Worm (Caenorhabditis elegans): ENCODE results near the gene slc-28.2.

Gene slc-28.2

ce11 chrV:3455135-3455747 is 4.8 kb upstream of the slc-28.2 start (continued):
- TF ChIP-seq dpff-1 (tag; optimal IDR thresholded peaks at IDR 0.05) (no peak), tlf-1 (GFP tag; optimal IDR thresholded peaks at IDR 0.05) (no peak), B0019.2 (GFP tag; conservative IDR thresholded peaks at IDR 0.05) (no peak), xnd-1 (tag; optimal IDR thresholded peaks at IDR 0.05) (no peak), snpc-3.4 (tag; optimal IDR thresholded peaks at IDR 0.05) (peak; percentile 37), ceh-27 (GFP tag; optimal IDR thresholded peaks at IDR 0.05) (no peak), B0261.1 (tag; optimal IDR thresholded peaks at IDR 0.05) (peak; percentile 64), ztf-6 (GFP tag; IDR thresholded peaks at IDR 0.05) (no peak), ztf-18 (tag; optimal IDR thresholded peaks at IDR 0.05) (no peak), ztf-28 (GFP tag; IDR thresholded peaks at IDR 0.05) (no peak), Y53G8AR.9 (GFP tag; conservative IDR thresholded peaks at IDR 0.05) (no peak), repo-1 (tag; optimal IDR thresholded peaks at IDR 0.05) (no peak), ztf-25 (GFP tag; IDR thresholded peaks at IDR 0.05) (no peak), attf-3 (GFP tag; conservative IDR thresholded peaks at IDR 0.05) (no peak), ceh-91 (GFP tag; IDR thresholded peaks at IDR 0.05) (no peak), somi-1 (GFP tag; optimal IDR thresholded peaks at IDR 0.05) (no peak), mxl-1 (tag; optimal IDR thresholded peaks at IDR 0.05) (peak; percentile 44), F52B5.7 (tag; optimal IDR thresholded peaks at IDR 0.05) (no peak), dpl-1 (GFP tag; optimal IDR thresholded peaks at IDR 0.05) (no peak), ceh-100 (GFP tag; IDR thresholded peaks at IDR 0.05) (no peak), lsl-1 (GFP tag; optimal IDR thresholded peaks at IDR 0.05) (no peak), nfya-2 (GFP tag; IDR thresholded peaks at IDR 0.05) (no peak), ceh-58 (GFP tag; IDR thresholded peaks at IDR 0.05) (no peak), lsy-27 (tag; optimal IDR thresholded peaks at IDR 0.05; ENCODE audit: borderline replicate concordance, insufficient read depth) (no peak), F10E7.11 (tag; optimal IDR thresholded peaks at IDR 0.05) (no peak), ama-1 (optimal IDR thresholded peaks at IDR 0.05) (no peak), ama-1 (GFP tag; optimal IDR thresholded peaks at IDR 0.05) (peak in 1 of 2 experiments; percentile 40), F39B2.1 (GFP tag; IDR thresholded peaks at IDR 0.05) (no peak), nhr-90 (tag; optimal IDR thresholded peaks at IDR 0.05) (peak; percentile 53), Y56A3A.18 (GFP tag; IDR thresholded peaks at IDR 0.05) (0 out of 2 replicates have a peak, but pooled peaks have one; percentile 21), snpc-4 (GFP tag; optimal IDR thresholded peaks at IDR 0.05) (no peak), snpc-4 (tag; optimal IDR thresholded peaks at IDR 0.05) (peak in 1 of 4 experiments; percentile 7), aptf-2 (GFP tag; conservative IDR thresholded peaks at IDR 0.05) (no peak), C06A6.2 (GFP tag; conservative IDR thresholded peaks at IDR 0.05) (no peak), unc-62 (GFP tag; optimal IDR thresholded peaks at IDR 0.05) (no peak), rcor-1 (GFP tag; IDR thresholded peaks at IDR 0.05) (no peak), madf-6 (GFP tag; IDR thresholded peaks at IDR 0.05) (no peak), Y95B8A.8 (GFP tag; IDR thresholded peaks at IDR 0.05) (no peak), nhr-179 (tag; optimal IDR thresholded peaks at IDR 0.05) (no peak), ztf-22 (GFP tag; optimal IDR thresholded peaks at IDR 0.05) (no peak), fkh-3 (tag; optimal IDR thresholded peaks at IDR 0.05) (no peak), lir-1 (GFP tag; conservative IDR thresholded peaks at IDR 0.05) (no peak), sea-2 (GFP tag; IDR thresholded peaks at IDR 0.05) (no peak), F22D6.2 (tag; optimal IDR thresholded peaks at IDR 0.05) (no peak), rec-8 (tag; optimal IDR thresholded peaks at IDR 0.05) (peak; percentile 44 to 65), F55B11.4 (tag; optimal IDR thresholded peaks at IDR 0.05; ENCODE audit: borderline replicate concordance, insufficient read depth) (no peak), sptf-2 (GFP tag; optimal IDR thresholded peaks at IDR 0.05) (no peak), F37B4.10 (GFP tag; IDR thresholded peaks at IDR 0.05) (no peak), C17E4.6 (GFP tag; IDR thresholded peaks at IDR 0.05) (no peak)

All from whole organism, young adult.